Worm (Caenorhabditis elegans): ENCODE measurements around the gene sym-2.

ce11 chrII:9231240-9231639 is 43.0 kb upstream of the sym-2 start, which contains the start of gene gst-13:
- TF ChIP-seq snpc-4 (tag; optimal IDR thresholded peaks at IDR 0.05) (no peak), pha-4 (tag; optimal IDR thresholded peaks at IDR 0.05) (no peak), unc-62 (GFP tag; optimal IDR thresholded peaks at IDR 0.05) (no peak)

Data from whole organism, mixed stage, embryonic.